Fruit fly (Drosophila melanogaster) whole organism, embryonic: ENCODE data around the gene CG17107.

Experiments
- Aef1 ChIP-seq: fragments of 200-800 bp; sonication (Bioruptor generic); IDR thresholded peaks from 3 replicates; pipeline ENCODE4 v1.3.6; 2022; ENCODE audit warnings: missing biosample characterization, missing genetic modification characterization
- Bdp1 ChIP-seq: fragments of 200-800 bp; sonication (Bioruptor generic); optimal IDR thresholded peaks from 3 replicates; lab custom pipeline; 2016; ENCODE audit warnings: missing biosample characterization, missing genetic modification characterization
- Bgb ChIP-seq: fragments of 200-800 bp; sonication (Bioruptor generic); IDR thresholded peaks from 2 replicates; pipeline ENCODE4 v1.3.6; 2022; ENCODE audit warnings: missing biosample characterization, missing genetic modification characterization; ENCODE audit not compliant: partially characterized antibody
- C15 ChIP-seq: fragments of 200-800 bp; sonication (Bioruptor generic); IDR thresholded peaks from 3 replicates; pipeline ENCODE4 v1.3.6; 2022; ENCODE audit warnings: missing biosample characterization, missing genetic modification characterization
- CG10366 ChIP-seq: fragments of 200-800 bp; sonication (Bioruptor generic); IDR thresholded peaks from 2 replicates; pipeline ENCODE4 v1.3.6; 2022; ENCODE audit warnings: missing biosample characterization, missing genetic modification characterization
- CG10462 ChIP-seq: fragments of 200-800 bp; sonication (Bioruptor generic); optimal IDR thresholded peaks from 2 replicates; lab custom pipeline; 2016; ENCODE audit warnings: missing biosample characterization, missing genetic modification characterization
- CG11247 ChIP-seq: fragments of 200-800 bp; sonication (Bioruptor generic); IDR thresholded peaks from 2 replicates; pipeline ENCODE4 v1.3.6; 2022; ENCODE audit warnings: missing biosample characterization, missing genetic modification characterization
- CG13424 ChIP-seq: fragments of 200-800 bp; sonication (Bioruptor generic); optimal IDR thresholded peaks from 2 replicates; lab custom pipeline; 2019; ENCODE audit warnings: missing biosample characterization, mild to moderate bottlenecking, missing genetic modification characterization, moderate library complexity
- CG14965 ChIP-seq: fragments of 200-800 bp; sonication (Bioruptor generic); optimal IDR thresholded peaks from 2 replicates; lab custom pipeline; 2016; ENCODE audit warnings: missing biosample characterization, missing genetic modification characterization, borderline replicate concordance
- CG15514 ChIP-seq: fragments of 200-800 bp; sonication (Bioruptor generic); optimal IDR thresholded peaks from 3 replicates; lab custom pipeline; 2017; ENCODE audit warnings: missing biosample characterization, missing genetic modification characterization, mild to moderate bottlenecking, moderate library complexity, missing genetic modification reagents
- CG15601 ChIP-seq: fragments of 200-800 bp; sonication (Bioruptor generic); optimal IDR thresholded peaks from 3 replicates; lab custom pipeline; 2019; ENCODE audit warnings: missing biosample characterization, mild to moderate bottlenecking, missing genetic modification characterization, moderate library complexity
- CG1647 ChIP-seq: fragments of 200-800 bp; sonication (Bioruptor generic); optimal IDR thresholded peaks from 3 replicates; lab custom pipeline; 2016; ENCODE audit warnings: missing biosample characterization, missing genetic modification characterization
- CG31365 ChIP-seq: fragments of 200-800 bp; sonication (Bioruptor generic); optimal IDR thresholded peaks from 2 replicates; lab custom pipeline; 2018; ENCODE audit warnings: missing biosample characterization, mild to moderate bottlenecking, missing genetic modification characterization
- CG33557 ChIP-seq: fragments of 200-800 bp; sonication (Bioruptor generic); optimal IDR thresholded peaks from 2 replicates; lab custom pipeline; 2019; ENCODE audit warnings: missing biosample characterization, mild to moderate bottlenecking, missing genetic modification characterization, moderate library complexity
- CG6854 ChIP-seq: fragments of 200-800 bp; sonication (Bioruptor generic); optimal IDR thresholded peaks from 3 replicates; lab custom pipeline; 2017; ENCODE audit warnings: missing biosample characterization, mild to moderate bottlenecking, missing genetic modification characterization
- Dip2 ChIP-seq: fragments of 200-800 bp; sonication (Bioruptor generic); IDR thresholded peaks from 2 replicates; pipeline ENCODE4 v1.3.6; 2022; ENCODE audit warnings: missing biosample characterization, missing genetic modification characterization
- Doc3 ChIP-seq: fragments of 200-800 bp; sonication (Bioruptor generic); IDR thresholded peaks from 3 replicates; pipeline ENCODE4 v1.3.6; 2022; ENCODE audit warnings: missing biosample characterization, missing genetic modification characterization; ENCODE audit not compliant: partially characterized antibody
- E2f2 ChIP-seq: fragments of 200-800 bp; sonication (Bioruptor generic); IDR thresholded peaks from 2 replicates; pipeline ENCODE4 v1.3.6; 2022; ENCODE audit warnings: missing biosample characterization, missing genetic modification characterization
- Ets65A ChIP-seq: fragments of 200-800 bp; sonication (Bioruptor generic); peaks from one replicate; lab custom pipeline; 2016; ENCODE audit warnings: missing biosample characterization, missing genetic modification characterization
- Gug ChIP-seq: fragments of 200-800 bp; sonication (Bioruptor generic); IDR thresholded peaks from 4 replicates; pipeline ENCODE4 v1.3.6; 2022; ENCODE audit warnings: missing biosample characterization, missing genetic modification characterization
- Hmx ChIP-seq: fragments of 200-800 bp; sonication (Bioruptor generic); optimal IDR thresholded peaks from 2 replicates; lab custom pipeline; 2016; ENCODE audit warnings: missing biosample characterization, missing genetic modification characterization
- Hr51 ChIP-seq, 2 experiments: fragments of 200-800 bp; sonication (Bioruptor generic); optimal IDR thresholded peaks; 2 replicates in 1 of 2; 3 replicates in 1 of 2; lab custom pipeline; 2016 to 2018; ENCODE audit warnings: missing biosample characterization in 2 of 2, missing genetic modification characterization in 2 of 2, mild to moderate bottlenecking in 1 of 2, moderate library complexity in 1 of 2
- Hr78 ChIP-seq, 2 experiments: fragments of 200-800 bp in 1 of 2; fragments of >200 bp in 1 of 2; sonication (Bioruptor generic) in 1 of 2; optimal IDR thresholded peaks; 2 replicates each; lab custom pipeline; 2017 to 2019; ENCODE audit warnings: missing biosample characterization in 2 of 2, missing genetic modification characterization in 2 of 2, mild to moderate bottlenecking in 1 of 2, moderate library complexity in 1 of 2
- Lim3 ChIP-seq: fragments of 200-800 bp; sonication (Bioruptor generic); IDR thresholded peaks from 2 replicates; pipeline ENCODE4 v1.3.6; 2022; ENCODE audit warnings: missing biosample characterization, missing genetic modification characterization
- MTF-1 ChIP-seq: fragments of 200-800 bp; sonication (Bioruptor generic); optimal IDR thresholded peaks from 2 replicates; lab custom pipeline; 2018; ENCODE audit warnings: missing biosample characterization, mild to moderate bottlenecking, missing genetic modification characterization, borderline replicate concordance
- NFAT ChIP-seq: fragments of 200-800 bp; sonication (Bioruptor generic); IDR thresholded peaks from 2 replicates; pipeline ENCODE4 v1.3.6; 2022; ENCODE audit warnings: missing biosample characterization, missing genetic modification characterization
- Nf-YB ChIP-seq: fragments of 200-800 bp; sonication (Bioruptor generic); optimal IDR thresholded peaks from 3 replicates; lab custom pipeline; 2019; ENCODE audit warnings: missing biosample characterization, mild to moderate bottlenecking, missing genetic modification characterization, moderate library complexity
- Optix ChIP-seq: fragments of 200-800 bp; sonication (Bioruptor generic); IDR thresholded peaks from 3 replicates; pipeline ENCODE4 v1.3.6; 2022; ENCODE audit warnings: missing biosample characterization, missing genetic modification characterization
- Six4 ChIP-seq: fragments of 200-800 bp; sonication (Bioruptor generic); optimal IDR thresholded peaks from 2 replicates; lab custom pipeline; 2016; ENCODE audit warnings: missing biosample characterization, missing genetic modification characterization
- Stat92E ChIP-seq, 3 experiments: fragments of >200 bp in 2 of 3; fragments of 200-800 bp in 1 of 3; sonication (Bioruptor generic) in 1 of 3; optimal IDR thresholded peaks; 2 replicates each; lab custom pipeline; 2017 to 2019; ENCODE audit warnings: missing biosample characterization in 3 of 3, missing genetic modification characterization in 3 of 3, mild to moderate bottlenecking in 1 of 3, moderate library complexity in 1 of 3
- Tbp ChIP-seq: fragments of >200 bp; optimal IDR thresholded peaks from 2 replicates; lab custom pipeline; 2018; ENCODE audit warnings: missing biosample characterization, missing genetic modification characterization
- chif ChIP-seq, 2 experiments: fragments of 200-800 bp; sonication (Bioruptor generic); optimal IDR thresholded peaks; 3 replicates each; lab custom pipeline; 2016; ENCODE audit warnings: missing biosample characterization in 2 of 2, missing genetic modification characterization in 2 of 2
- disco-r ChIP-seq: fragments of 200-800 bp; sonication (Bioruptor generic); optimal IDR thresholded peaks from 2 replicates; lab custom pipeline; 2016; ENCODE audit warnings: missing biosample characterization, missing genetic modification characterization
- ftz-f1 ChIP-seq: fragments of 200-800 bp; sonication (Bioruptor generic); optimal IDR thresholded peaks from 2 replicates; lab custom pipeline; 2016; ENCODE audit warnings: missing biosample characterization, missing genetic modification characterization
- hkb ChIP-seq, 2 experiments: fragments of 200-800 bp in 1 of 2; fragments of >200 bp in 1 of 2; sonication (Bioruptor generic) in 1 of 2; IDR thresholded peaks in 1 of 2; optimal IDR thresholded peaks in 1 of 2; 2 replicates each; pipeline versions ENCODE4 v1.3.6 to Lab custom; 2017 to 2022; ENCODE audit warnings: missing biosample characterization in 1 of 2, missing genetic modification characterization in 1 of 2
- ind ChIP-seq: fragments of 200-800 bp; sonication (Bioruptor generic); optimal IDR thresholded peaks from 3 replicates; lab custom pipeline; 2016; ENCODE audit warnings: missing biosample characterization, missing genetic modification characterization
- nmo ChIP-seq: fragments of 200-800 bp; sonication (Bioruptor generic); optimal IDR thresholded peaks from 2 replicates; lab custom pipeline; 2018; ENCODE audit warnings: missing biosample characterization, mild to moderate bottlenecking, missing genetic modification characterization, moderate library complexity
- pan ChIP-seq, 4 experiments: fragments of >200 bp in 3 of 4; fragments of 200-800 bp in 1 of 4; sonication (Bioruptor generic) in 1 of 4; optimal IDR thresholded peaks in 3 of 4; IDR thresholded peaks in 1 of 4; 2 replicates each; pipeline versions ENCODE4 v1.3.6 to Lab custom; 2017 to 2022; ENCODE audit warnings: missing biosample characterization in 2 of 4, missing genetic modification characterization in 2 of 4, mixed read lengths in 1 of 4
- vfl ChIP-seq: fragments of 200-800 bp; sonication (Bioruptor generic); optimal IDR thresholded peaks from 2 replicates; lab custom pipeline; 2016; ENCODE audit warnings: missing biosample characterization, missing genetic modification characterization

CG17107 gene

DNA sequence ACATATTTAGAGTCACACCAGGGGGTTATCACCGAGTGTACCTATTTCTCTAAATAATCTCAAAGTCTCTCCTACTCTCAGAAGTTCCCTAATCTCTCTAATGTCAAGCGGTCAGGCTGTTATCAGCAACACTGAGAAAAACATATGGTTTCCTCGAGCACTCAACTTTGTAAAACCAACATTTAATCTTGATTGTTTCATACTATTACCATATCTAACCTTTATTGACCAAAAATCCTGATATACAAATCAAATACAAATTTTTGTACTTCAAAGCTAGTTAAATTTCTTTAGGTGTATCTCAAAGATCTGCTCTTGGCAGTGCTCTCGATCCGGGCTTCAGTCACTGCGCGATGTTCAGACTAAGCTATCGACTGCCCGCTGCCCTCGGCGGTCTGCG lies 21.6 kb downstream of the CG17107 start, which contains the start of gene CG6415 (continued):
- peak; percentile 70 for TF ChIP-seq CG11247 (GFP tag; lab: Robert Waterston, UW)
- peak; percentile 69 for TF ChIP-seq CG33557 (GFP tag; lab: Kevin White, UChicago)
- TF ChIP-seq ftz-f1 (GFP tag; lab: Kevin White, UChicago) = no peak
- no peak for TF ChIP-seq Dip2 (GFP tag; lab: Robert Waterston, UW)
- TF ChIP-seq Bgb (GFP tag; lab: Robert Waterston, UW) = no peak
- peak; percentile 81 for TF ChIP-seq nmo
- TF ChIP-seq pan (optimal IDR thresholded peaks at IDR 0.05; lab: Kevin White, UChicago) = no peak
- TF ChIP-seq pan (GFP tag; optimal IDR thresholded peaks at IDR 0.05 in 1 of 2, IDR thresholded peaks at IDR 0.05 in 1 of 2) = peak in 1 of 2 experiments; percentile 78
- TF ChIP-seq Stat92E (GFP tag; optimal IDR thresholded peaks at IDR 0.05; lab: Kevin White, UChicago) = no peak
- peak; percentile 84 for TF ChIP-seq CG13424 (tag; lab: Kevin White, UChicago)
- peak; percentile 25 for TF ChIP-seq Bdp1
- no peak for TF ChIP-seq CG31365 (tag; lab: Kevin White, UChicago)
- TF ChIP-seq Hr51 (GFP tag; optimal IDR thresholded peaks at IDR 0.05; lab: Kevin White, UChicago) = peak in 1 of 2 experiments; percentile 63
- TF ChIP-seq Gug (GFP tag; lab: Robert Waterston, UW) = peak; percentile 48; the same call in 2 of the 4 replicates
- TF ChIP-seq CG10462 = peak; percentile 51
- TF ChIP-seq vfl = no peak
- peak; percentile 68 for TF ChIP-seq CG10366 (GFP tag; lab: Robert Waterston, UW)
- TF ChIP-seq Aef1 (GFP tag; lab: Robert Waterston, UW) = peak; percentile 68
- TF ChIP-seq Doc3 (GFP tag; lab: Robert Waterston, UW) = no peak
- TF ChIP-seq Nf-YB (GFP tag; lab: Kevin White, UChicago) = peak; percentile 48
- TF ChIP-seq NFAT = peak; percentile 39; the same call in 1 of the 2 replicates
- no peak for TF ChIP-seq hkb (optimal IDR thresholded peaks at IDR 0.05; lab: Kevin White, UChicago)
- TF ChIP-seq hkb (GFP tag; IDR thresholded peaks at IDR 0.05; lab: Robert Waterston, UW) = peak; percentile 65
- no peak for TF ChIP-seq Hmx (GFP tag; lab: Kevin White, UChicago)
- TF ChIP-seq CG14965 (GFP tag; lab: Kevin White, UChicago) = peak; percentile 42
- peak; percentile 47 for TF ChIP-seq CG6854 (GFP tag; lab: Kevin White, UChicago)
- TF ChIP-seq chif (GFP tag; optimal IDR thresholded peaks at IDR 0.05; lab: Kevin White, UChicago) = peak; percentile 36 to 75
- TF ChIP-seq ind = peak; percentile 74
- peak; percentile 40 for TF ChIP-seq Six4 (GFP tag; lab: Kevin White, UChicago)
- TF ChIP-seq Tbp (GFP tag; lab: Kevin White, UChicago) = no peak
- TF ChIP-seq MTF-1 = peak; percentile 50
- TF ChIP-seq C15 (GFP tag; lab: Robert Waterston, UW) = peak; percentile 70; the same call in 2 of the 3 replicates
- no peak for TF ChIP-seq disco-r (GFP tag; lab: Kevin White, UChicago)
- TF ChIP-seq CG15601 (tag; lab: Kevin White, UChicago) = peak; percentile 55
- TF ChIP-seq CG15514 (GFP tag; lab: Kevin White, UChicago) = peak; percentile 44
- TF ChIP-seq Lim3 (GFP tag; lab: Robert Waterston, UW) = no peak
- peak; percentile 25 for TF ChIP-seq CG1647 (GFP tag; lab: Kevin White, UChicago)

DNA sequence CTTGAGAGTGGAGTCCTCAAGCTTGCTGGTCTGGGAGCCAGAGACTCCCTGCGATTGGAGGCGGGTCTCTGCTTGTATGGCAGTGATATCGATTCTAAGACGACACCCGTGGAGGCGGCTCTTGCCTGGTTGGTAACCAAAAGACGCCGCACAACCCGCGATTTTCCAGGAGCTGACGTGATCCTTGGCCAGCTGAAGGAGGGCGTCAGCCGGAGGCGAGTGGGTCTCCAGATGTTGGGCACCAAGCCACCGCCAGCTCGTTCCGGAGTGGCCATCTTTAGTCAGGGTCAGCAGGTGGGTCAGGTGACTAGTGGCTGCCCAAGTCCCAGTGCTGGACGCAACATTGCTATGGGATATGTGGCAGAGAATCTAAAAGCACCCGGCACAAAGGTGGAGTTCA lies 22.7 kb downstream of the CG17107 start:
- TF ChIP-seq Ets65A (GFP tag; lab: Kevin White, UChicago) = peak; percentile 90
- no peak for TF ChIP-seq Optix
- TF ChIP-seq E2f2 = no peak
- no peak for TF ChIP-seq Hr78 (GFP tag; optimal IDR thresholded peaks at IDR 0.05; lab: Kevin White, UChicago)
